Fruit fly (Drosophila melanogaster): ENCODE measurements around the gene CG4572.

DNA sequence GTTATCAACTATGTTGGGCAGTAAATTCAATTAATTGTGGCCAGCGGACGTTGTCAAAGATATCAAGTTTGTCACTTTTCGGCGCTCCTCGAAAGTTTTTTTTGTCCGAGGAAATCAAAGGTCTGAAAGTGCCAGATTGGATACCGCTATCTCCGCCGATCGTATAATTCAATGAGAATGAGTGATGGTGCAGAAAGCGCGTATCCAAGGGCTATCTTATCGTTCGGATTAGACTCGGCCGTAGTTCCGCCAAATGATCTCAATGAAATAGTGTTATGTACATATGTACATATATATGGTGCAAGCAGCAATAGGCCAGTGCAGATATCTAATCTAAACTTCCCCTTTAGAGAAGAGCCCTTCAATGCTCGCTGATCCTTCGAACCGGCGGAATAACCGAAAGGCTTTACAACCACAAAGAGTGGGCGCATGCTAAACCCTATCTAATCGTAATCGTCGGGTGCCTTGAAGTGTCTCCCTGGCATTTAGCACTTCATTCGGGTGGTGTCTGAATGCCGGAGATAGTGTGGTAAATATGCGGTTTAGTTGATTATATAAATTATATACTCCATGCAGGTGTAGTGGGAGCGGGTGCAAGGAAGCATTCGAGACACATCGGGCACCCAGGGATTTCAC, 9.0 kb upstream of the CG4572 start:
- TF ChIP-seq dsf (GFP tag; optimal IDR thresholded peaks at IDR 0.05; ENCODE audit: borderline replicate concordance) (no peak), Hnf4 (GFP tag; optimal IDR thresholded peaks at IDR 0.05) (no peak), Hr78 (GFP tag; optimal IDR thresholded peaks at IDR 0.05) (no peak), fru (GFP tag; optimal IDR thresholded peaks at IDR 0.05) (no peak), Myc (optimal IDR thresholded peaks at IDR 0.05) (no peak), foxo (GFP tag; optimal IDR thresholded peaks at IDR 0.05) (no peak), dmrt93B (GFP tag; optimal IDR thresholded peaks at IDR 0.05) (no peak), OdsH (GFP tag; optimal IDR thresholded peaks at IDR 0.05) (no peak), CG32264 (GFP tag; optimal IDR thresholded peaks at IDR 0.05) (no peak)

Measured in whole organism, wandering third instar larva.